Worm (Caenorhabditis elegans): ENCODE data around the gene C33B4.5.

- TF ChIP-seq lin-14 (GFP tag; optimal IDR thresholded peaks at IDR 0.05) = peak; percentile 33
- no peak for TF ChIP-seq pag-3 (tag; optimal IDR thresholded peaks at IDR 0.05; ENCODE audit: borderline replicate concordance, insufficient read depth)
- no peak for TF ChIP-seq unc-62 (GFP tag; optimal IDR thresholded peaks at IDR 0.05)
- TF ChIP-seq nhr-20 (tag; optimal IDR thresholded peaks at IDR 0.05) = no peak
- TF ChIP-seq isw-1 (GFP tag; IDR thresholded peaks at IDR 0.05) = no peak
- TF ChIP-seq pqm-1 (tag; optimal IDR thresholded peaks at IDR 0.05) = no peak
- no peak for TF ChIP-seq ama-1 (optimal IDR thresholded peaks at IDR 0.05)
- TF ChIP-seq unc-86 (tag; optimal IDR thresholded peaks at IDR 0.05) = no peak
- peak; percentile 52 for TF ChIP-seq blmp-1 (tag; optimal IDR thresholded peaks at IDR 0.05)
- no peak for TF ChIP-seq mef-2 (tag; optimal IDR thresholded peaks at IDR 0.05)
- TF ChIP-seq tbx-2 (tag; optimal IDR thresholded peaks at IDR 0.05) = no peak
- no peak for TF ChIP-seq sox-4 (tag; optimal IDR thresholded peaks at IDR 0.05)
Observed at ce11 chrII:11400386-11400785, 17.3 kb downstream of the C33B4.5 start.
